Fruit fly (Drosophila melanogaster) whole organism, embryonic: ENCODE data around the gene Irbp.

ENCODE experiments used
- Adf1 ChIP-seq: fragments of 200-800 bp; sonication (Bioruptor generic); IDR thresholded peaks from 2 replicates; pipeline ENCODE4 v1.3.6; 2022; ENCODE audit warnings: missing biosample characterization, missing genetic modification characterization
- Atf-2 ChIP-seq: fragments of 200-800 bp; sonication (Bioruptor generic); optimal IDR thresholded peaks from 2 replicates; lab custom pipeline; 2016; ENCODE audit warnings: missing biosample characterization, missing genetic modification characterization
- Blimp-1 ChIP-seq: fragments of 200-800 bp; sonication (Bioruptor generic); optimal IDR thresholded peaks from 3 replicates; lab custom pipeline; 2018; ENCODE audit warnings: missing biosample characterization, missing genetic modification characterization, mild to moderate bottlenecking, moderate library complexity, missing genetic modification reagents
- CG10147 ChIP-seq: fragments of 200-800 bp; sonication (Bioruptor generic); optimal IDR thresholded peaks from 2 replicates; lab custom pipeline; 2019; ENCODE audit warnings: missing biosample characterization, mild to moderate bottlenecking, missing genetic modification characterization, moderate library complexity
- CG10431 ChIP-seq: fragments of 200-800 bp; sonication (Bioruptor generic); optimal IDR thresholded peaks from 3 replicates; lab custom pipeline; 2018; ENCODE audit warnings: missing biosample characterization, mild to moderate bottlenecking, missing genetic modification characterization
- CG10654 ChIP-seq: fragments of 200-800 bp; sonication (Bioruptor generic); optimal IDR thresholded peaks from 2 replicates; lab custom pipeline; 2016; ENCODE audit warnings: missing biosample characterization, missing genetic modification characterization
- CG10979 ChIP-seq: fragments of 200-800 bp; sonication (Bioruptor generic); optimal IDR thresholded peaks from 2 replicates; lab custom pipeline; 2018; ENCODE audit warnings: missing biosample characterization, mild to moderate bottlenecking, missing genetic modification characterization, moderate library complexity
- CG11695 ChIP-seq: fragments of 200-800 bp; sonication (Bioruptor generic); IDR thresholded peaks from 3 replicates; pipeline ENCODE4 v1.3.6; 2022; ENCODE audit warnings: missing biosample characterization, missing genetic modification characterization
- CG11723 ChIP-seq: fragments of 200-800 bp; sonication (Bioruptor generic); optimal IDR thresholded peaks from 2 replicates; lab custom pipeline; 2017; ENCODE audit warnings: missing biosample characterization, mild to moderate bottlenecking, missing genetic modification characterization
- CG13624 ChIP-seq: fragments of 200-800 bp; sonication (Bioruptor generic); optimal IDR thresholded peaks from 2 replicates; lab custom pipeline; 2016; ENCODE audit warnings: missing biosample characterization, missing genetic modification characterization
- CG15073 ChIP-seq: fragments of 200-800 bp; sonication (Bioruptor generic); optimal IDR thresholded peaks from 2 replicates; lab custom pipeline; 2016; ENCODE audit warnings: missing biosample characterization, missing genetic modification characterization
- CG17385 ChIP-seq: fragments of 200-800 bp; sonication (Bioruptor generic); optimal IDR thresholded peaks from 3 replicates; lab custom pipeline; 2018; ENCODE audit warnings: missing biosample characterization, mild to moderate bottlenecking, missing genetic modification characterization
- CG2120 ChIP-seq: fragments of 200-800 bp; sonication (Bioruptor generic); optimal IDR thresholded peaks from 3 replicates; lab custom pipeline; 2016; ENCODE audit warnings: missing biosample characterization, missing genetic modification characterization
- CG3065 ChIP-seq: fragments of 200-800 bp; sonication (Bioruptor generic); optimal IDR thresholded peaks from 2 replicates; lab custom pipeline; 2016; ENCODE audit warnings: missing biosample characterization, missing genetic modification characterization
- CG32767 ChIP-seq: fragments of 200-800 bp; sonication (Bioruptor generic); IDR thresholded peaks from 2 replicates; pipeline ENCODE4 v1.3.6; 2022; ENCODE audit warnings: missing biosample characterization, missing genetic modification characterization
- CG32772 ChIP-seq: fragments of 200-800 bp; sonication (Bioruptor generic); IDR thresholded peaks from 2 replicates; pipeline ENCODE4 v1.3.6; 2022; ENCODE audit warnings: missing biosample characterization, missing genetic modification characterization
- CG3838 ChIP-seq: fragments of 200-800 bp; sonication (Bioruptor generic); optimal IDR thresholded peaks from 3 replicates; lab custom pipeline; 2016; ENCODE audit warnings: missing biosample characterization, missing genetic modification characterization
- CG6683 ChIP-seq: fragments of 200-800 bp; sonication (Bioruptor generic); optimal IDR thresholded peaks from 2 replicates; lab custom pipeline; 2017; ENCODE audit warnings: missing biosample characterization, mild to moderate bottlenecking, missing genetic modification characterization, missing genetic modification reagents
- CG6765 ChIP-seq: fragments of 200-800 bp; sonication (Bioruptor generic); optimal IDR thresholded peaks from 3 replicates; lab custom pipeline; 2017; ENCODE audit warnings: missing biosample characterization, mild to moderate bottlenecking, missing genetic modification characterization
- CG6813 ChIP-seq: fragments of 200-800 bp; sonication (Bioruptor generic); optimal IDR thresholded peaks from 2 replicates; lab custom pipeline; 2017; ENCODE audit warnings: missing biosample characterization, missing genetic modification characterization, mild to moderate bottlenecking, moderate library complexity, missing genetic modification reagents
- CG7271 ChIP-seq: fragments of 200-800 bp; sonication (Bioruptor generic); optimal IDR thresholded peaks from 2 replicates; lab custom pipeline; 2018; ENCODE audit warnings: missing biosample characterization, mild to moderate bottlenecking, missing genetic modification characterization, moderate library complexity
- D19A ChIP-seq: fragments of 200-800 bp; optimal IDR thresholded peaks from 3 replicates; lab custom pipeline; 2019; ENCODE audit warnings: missing biosample characterization, mild to moderate bottlenecking, missing genetic modification characterization, moderate library complexity
- Dbx ChIP-seq: fragments of 200-800 bp; sonication (Bioruptor generic); IDR thresholded peaks from 3 replicates; pipeline ENCODE4 v1.3.6; 2022; ENCODE audit warnings: missing biosample characterization, missing genetic modification characterization
- Dip3 ChIP-seq: fragments of 200-800 bp; sonication (Bioruptor generic); optimal IDR thresholded peaks from 3 replicates; lab custom pipeline; 2016; ENCODE audit warnings: missing biosample characterization, missing genetic modification characterization
- Dp ChIP-seq: fragments of 200-800 bp; sonication (Bioruptor generic); optimal IDR thresholded peaks from 2 replicates; lab custom pipeline; 2018; ENCODE audit warnings: missing biosample characterization, mild to moderate bottlenecking, missing genetic modification characterization, moderate library complexity
- Gug ChIP-seq: fragments of 200-800 bp; sonication (Bioruptor generic); IDR thresholded peaks from 4 replicates; pipeline ENCODE4 v1.3.6; 2022; ENCODE audit warnings: missing biosample characterization, missing genetic modification characterization
- Hand ChIP-seq: fragments of 200-800 bp; sonication (Bioruptor generic); optimal IDR thresholded peaks from 2 replicates; lab custom pipeline; 2017; ENCODE audit warnings: mild to moderate bottlenecking, missing biosample characterization, missing genetic modification reagents, missing genetic modification characterization
- Hr51 ChIP-seq, 2 experiments: fragments of 200-800 bp; sonication (Bioruptor generic); optimal IDR thresholded peaks; 2 replicates in 1 of 2; 3 replicates in 1 of 2; lab custom pipeline; 2016 to 2018; ENCODE audit warnings: missing biosample characterization in 2 of 2, missing genetic modification characterization in 2 of 2, mild to moderate bottlenecking in 1 of 2, moderate library complexity in 1 of 2
- Optix ChIP-seq: fragments of 200-800 bp; sonication (Bioruptor generic); IDR thresholded peaks from 3 replicates; pipeline ENCODE4 v1.3.6; 2022; ENCODE audit warnings: missing biosample characterization, missing genetic modification characterization
- Xrp1 ChIP-seq: fragments of 200-800 bp; sonication (Bioruptor generic); IDR thresholded peaks from 2 replicates; pipeline ENCODE4 v1.3.6; 2022; ENCODE audit warnings: missing biosample characterization, missing genetic modification characterization
- ac ChIP-seq: fragments of 200-800 bp; sonication (Bioruptor generic); optimal IDR thresholded peaks from 3 replicates; lab custom pipeline; 2017; ENCODE audit warnings: missing biosample characterization, mild to moderate bottlenecking, missing genetic modification characterization
- al ChIP-seq: fragments of 200-800 bp; sonication (Bioruptor generic); IDR thresholded peaks from 2 replicates; pipeline ENCODE4 v1.3.6; 2022; ENCODE audit warnings: missing biosample characterization, missing genetic modification characterization
- bab2 ChIP-seq: fragments of 200-800 bp; sonication (Bioruptor generic); optimal IDR thresholded peaks from 2 replicates; lab custom pipeline; 2016; ENCODE audit warnings: missing biosample characterization, missing genetic modification characterization
- bcd ChIP-seq: fragments of 200-800 bp; sonication (Bioruptor generic); optimal IDR thresholded peaks from 2 replicates; lab custom pipeline; 2017; ENCODE audit warnings: missing biosample characterization, mild to moderate bottlenecking, missing genetic modification characterization
- chinmo ChIP-seq: fragments of 200-800 bp; sonication (Bioruptor generic); IDR thresholded peaks from 4 replicates; pipeline ENCODE4 v1.3.6; 2022; ENCODE audit warnings: missing biosample characterization, missing genetic modification characterization; ENCODE audit not compliant: partially characterized antibody
- dpn ChIP-seq, 2 experiments: fragments of 200-800 bp; sonication (Bioruptor generic); optimal IDR thresholded peaks; 3 replicates each; lab custom pipeline; 2016; ENCODE audit warnings: missing biosample characterization in 2 of 2, missing genetic modification characterization in 2 of 2
- dysf ChIP-seq: fragments of 200-800 bp; sonication (Bioruptor generic); IDR thresholded peaks from 3 replicates; pipeline ENCODE4 v1.3.6; 2022; ENCODE audit warnings: missing biosample characterization, missing genetic modification characterization
- esg ChIP-seq: fragments of 200-800 bp; sonication (Bioruptor generic); conservative IDR thresholded peaks from 2 replicates; pipeline ENCODE4 v1.3.6; 2022; ENCODE audit warnings: missing biosample characterization, missing genetic modification characterization
- exex ChIP-seq: fragments of 200-800 bp; sonication (Bioruptor generic); optimal IDR thresholded peaks from 4 replicates; lab custom pipeline; 2018; ENCODE audit warnings: missing biosample characterization, mild to moderate bottlenecking, missing genetic modification characterization, moderate library complexity
- fru ChIP-seq: fragments of >200 bp; optimal IDR thresholded peaks from 2 replicates; lab custom pipeline; 2017
- ind ChIP-seq: fragments of 200-800 bp; sonication (Bioruptor generic); optimal IDR thresholded peaks from 3 replicates; lab custom pipeline; 2016; ENCODE audit warnings: missing biosample characterization, missing genetic modification characterization
- inv ChIP-seq: fragments of 200-800 bp; sonication (Bioruptor generic); IDR thresholded peaks from 2 replicates; pipeline ENCODE4 v1.3.6; 2022; ENCODE audit warnings: missing biosample characterization, missing genetic modification characterization; ENCODE audit not compliant: partially characterized antibody
- nerfin-2 ChIP-seq: fragments of 200-800 bp; sonication (Bioruptor generic); IDR thresholded peaks from 2 replicates; pipeline ENCODE4 v1.3.6; 2022; ENCODE audit warnings: missing biosample characterization, missing genetic modification characterization; ENCODE audit not compliant: partially characterized antibody
- phol ChIP-seq: fragments of 200-800 bp; sonication (Bioruptor generic); optimal IDR thresholded peaks from 3 replicates; lab custom pipeline; 2018; ENCODE audit warnings: missing biosample characterization, mild to moderate bottlenecking, missing genetic modification characterization, moderate library complexity
- pnt ChIP-seq: fragments of 200-800 bp; sonication (Bioruptor generic); optimal IDR thresholded peaks from 3 replicates; lab custom pipeline; 2016; ENCODE audit warnings: missing biosample characterization, missing genetic modification characterization
- row ChIP-seq: fragments of 200-800 bp; sonication (Bioruptor generic); IDR thresholded peaks from 3 replicates; pipeline ENCODE4 v1.3.6; 2022; ENCODE audit warnings: missing biosample characterization, missing genetic modification characterization
- sd ChIP-seq: fragments of 200-800 bp; sonication (Bioruptor generic); optimal IDR thresholded peaks from 3 replicates; lab custom pipeline; 2018; ENCODE audit warnings: missing biosample characterization, mild to moderate bottlenecking, missing genetic modification characterization, moderate library complexity
- slbo ChIP-seq: fragments of 200-800 bp; sonication (Bioruptor generic); IDR thresholded peaks from 2 replicates; pipeline ENCODE4 v1.3.6; 2022; ENCODE audit warnings: missing biosample characterization, missing genetic modification characterization
- wek ChIP-seq: fragments of 200-800 bp; sonication (Bioruptor generic); optimal IDR thresholded peaks from 3 replicates; lab custom pipeline; 2018; ENCODE audit warnings: missing biosample characterization, mild to moderate bottlenecking, missing genetic modification characterization, moderate library complexity
- yki ChIP-seq: fragments of >200 bp; optimal IDR thresholded peaks from 3 replicates; lab custom pipeline; 2018

Irbp gene

dm6 chr3R:11435537-11436234 lies 25.8 kb downstream of the Irbp start, which contains the start of the genes Exd2 and CG5281 (continued):
- TF ChIP-seq ind (GFP tag; lab: Kevin White, UChicago) (peak; percentile 28), CG10979 (tag; lab: Kevin White, UChicago) (peak; percentile 43), inv (GFP tag; lab: Robert Waterston, UW) (no peak), CG11695 (GFP tag; lab: Robert Waterston, UW) (no peak), CG10654 (GFP tag; lab: Kevin White, UChicago) (peak; percentile 50), ac (no peak), CG10431 (GFP tag; lab: Kevin White, UChicago) (peak; percentile 12), CG32772 (no peak; the same call in 1 of the 2 replicates), Dip3 (GFP tag; lab: Kevin White, UChicago) (peak; percentile 50), CG2120 (GFP tag; lab: Kevin White, UChicago) (peak; percentile 70), CG3065 (GFP tag; lab: Kevin White, UChicago) (no peak), Adf1 (GFP tag; lab: Robert Waterston, UW) (no peak), fru (lab: Kevin White, UChicago) (no peak), CG32767 (no peak), dysf (GFP tag; lab: Robert Waterston, UW) (peak; percentile 38; the same call in 1 of the 3 replicates), bcd (GFP tag; lab: Kevin White, UChicago) (peak; percentile 39), CG6683 (GFP tag; lab: Kevin White, UChicago) (no peak), Gug (GFP tag; lab: Robert Waterston, UW) (no peak), Hr51 (GFP tag; optimal IDR thresholded peaks at IDR 0.05; lab: Kevin White, UChicago) (peak; percentile 62 to 67), CG15073 (no peak), Blimp-1 (GFP tag; lab: Kevin White, UChicago) (no peak), sd (tag; lab: Kevin White, UChicago) (no peak), D19A (tag; lab: Kevin White, UChicago) (no peak), yki (lab: Kevin White, UChicago) (no peak), CG3838 (GFP tag; lab: Kevin White, UChicago) (peak; percentile 5), wek (GFP tag; lab: Kevin White, UChicago) (peak; percentile 13), nerfin-2 (GFP tag; lab: Robert Waterston, UW) (no peak), chinmo (GFP tag; lab: Robert Waterston, UW) (no peak), bab2 (GFP tag; lab: Kevin White, UChicago) (peak; percentile 40), phol (peak; percentile 76), slbo (GFP tag; lab: Robert Waterston, UW) (peak; percentile 41; the same call in 1 of the 2 replicates), esg (no peak), exex (tag; lab: Kevin White, UChicago) (no peak), al (GFP tag; lab: Robert Waterston, UW) (no peak), CG17385 (GFP tag; lab: Kevin White, UChicago) (peak; percentile 62), Xrp1 (no peak), dpn (GFP tag; optimal IDR thresholded peaks at IDR 0.05; lab: Kevin White, UChicago) (peak; percentile 41 to 50), CG6813 (GFP tag; lab: Kevin White, UChicago) (no peak), CG6765 (GFP tag; lab: Kevin White, UChicago) (peak; percentile 12), row (GFP tag; lab: Robert Waterston, UW) (peak; percentile 38; the same call in 2 of the 3 replicates), Dp (peak; percentile 29), CG11723 (no peak), Atf-2 (peak; percentile 48), Hand (GFP tag; lab: Kevin White, UChicago) (no peak), CG10147 (GFP tag; lab: Kevin White, UChicago) (peak; percentile 26), Dbx (GFP tag; lab: Robert Waterston, UW) (no peak), pnt (GFP tag; lab: Kevin White, UChicago) (peak; percentile 13), Optix (GFP tag; lab: Robert Waterston, UW) (no peak), CG7271 (tag; lab: Kevin White, UChicago) (peak; percentile 7), CG13624 (peak; percentile 16)
